Worm (Caenorhabditis elegans) whole organism, L4 larva: Measurements from ENCODE around the gene ruvb-2.

Experiments used
- F10B5.3 ChIP-seq: sonication (generic microtip); optimal IDR thresholded peaks from 2 replicates; lab custom pipeline; 2016; ENCODE audit warnings: mild to moderate bottlenecking, missing genetic modification characterization, missing compliant biosample characterization
- F26F4.8 ChIP-seq: fragments of 200-800 bp; sonication (Bioruptor generic); conservative IDR thresholded peaks from 2 replicates; pipeline ENCODE4 v1.3.6; 2022; ENCODE audit warnings: missing genetic modification characterization, missing compliant biosample characterization
- F37D6.2 ChIP-seq: sonication (generic microtip); optimal IDR thresholded peaks from 2 replicates; lab custom pipeline; 2016; ENCODE audit warnings: mild to moderate bottlenecking, missing genetic modification characterization, missing compliant biosample characterization
- F49E8.2 ChIP-seq: sonication (generic microtip); optimal IDR thresholded peaks from 2 replicates; lab custom pipeline; 2016; ENCODE audit warnings: missing compliant biosample characterization, mild to moderate bottlenecking, missing genetic modification characterization, borderline replicate concordance
- ZK337.2 ChIP-seq: fragments of 200-800 bp; sonication (Bioruptor generic); IDR thresholded peaks from 2 replicates; pipeline ENCODE4 v1.3.6; 2022; ENCODE audit warnings: missing genetic modification reagents, missing genetic modification characterization, missing compliant biosample characterization
- aha-1 ChIP-seq: fragments of 150-350 bp; peaks from one replicate; lab custom pipeline; 2014; ENCODE audit warnings: missing biosample characterization, missing genetic modification characterization
- aly-2 ChIP-seq: sonication (generic microtip); optimal IDR thresholded peaks from 2 replicates; lab custom pipeline; 2018; ENCODE audit warnings: missing biosample characterization, missing genetic modification characterization
- ama-1 ChIP-seq: fragments of 150-350 bp; optimal IDR thresholded peaks from 2 replicates; lab custom pipeline; 2014; ENCODE audit warnings: inconsistent platforms, mixed read lengths
- arid-1 ChIP-seq: fragments of 200-800 bp; sonication (Bioruptor generic); conservative IDR thresholded peaks from 2 replicates; pipeline ENCODE4 v1.3.6; 2022; ENCODE audit warnings: missing genetic modification reagents, missing genetic modification characterization, missing compliant biosample characterization
- attf-4 ChIP-seq: sonication (generic microtip); optimal IDR thresholded peaks from 3 replicates; lab custom pipeline; 2017; ENCODE audit warnings: missing biosample characterization, missing genetic modification characterization
- ceh-28 ChIP-seq: fragments of 150-350 bp; optimal IDR thresholded peaks from 2 replicates; lab custom pipeline; 2014; ENCODE audit warnings: missing biosample characterization, missing genetic modification reagents, missing genetic modification characterization
- cey-2 ChIP-seq: sonication (generic microtip); optimal IDR thresholded peaks from 3 replicates; lab custom pipeline; 2017; ENCODE audit warnings: missing genetic modification characterization, mild to moderate bottlenecking, missing compliant biosample characterization, antibody characterized with exemption, borderline replicate concordance; ENCODE audit not compliant: insufficient read depth
- ctbp-1 ChIP-seq: fragments of 200-800 bp; sonication (Bioruptor generic); IDR thresholded peaks from 2 replicates; pipeline ENCODE4 v1.3.6; 2022; ENCODE audit warnings: missing genetic modification reagents, missing genetic modification characterization, missing compliant biosample characterization
- daf-16 ChIP-seq, 3 experiments: sonication (generic microtip); optimal IDR thresholded peaks; 2 replicates each; lab custom pipeline; 2016 to 2017; ENCODE audit warnings: missing genetic modification characterization in 3 of 3, missing genetic modification reagents in 3 of 3, mild to moderate bottlenecking in 2 of 3, missing compliant biosample characterization in 2 of 3, missing biosample characterization in 1 of 3, moderate library complexity in 1 of 3
- daf-8 ChIP-seq: fragments of 200-800 bp; sonication (Bioruptor generic); IDR thresholded peaks from 2 replicates; pipeline ENCODE4 v1.3.6; 2022; ENCODE audit warnings: missing genetic modification characterization, missing compliant biosample characterization
- dmd-9 ChIP-seq: fragments of 200-800 bp; sonication (Bioruptor generic); IDR thresholded peaks from 2 replicates; pipeline ENCODE4 v1.3.6; 2022; ENCODE audit warnings: missing genetic modification reagents, missing genetic modification characterization, missing compliant biosample characterization
- dve-1 ChIP-seq: sonication (generic microtip); optimal IDR thresholded peaks from 2 replicates; lab custom pipeline; 2017; ENCODE audit warnings: antibody characterized with exemption, mild to moderate bottlenecking, missing genetic modification characterization, missing compliant biosample characterization; ENCODE audit not compliant: insufficient read depth
- egl-43 ChIP-seq: fragments of 200-800 bp; sonication (Bioruptor generic); IDR thresholded peaks from 2 replicates; pipeline ENCODE4 v1.3.6; 2022; ENCODE audit warnings: missing genetic modification reagents, missing genetic modification characterization, missing compliant biosample characterization
- fkh-10 ChIP-seq: fragments of 150-350 bp; optimal IDR thresholded peaks from 2 replicates; lab custom pipeline; 2014; ENCODE audit warnings: missing biosample characterization, missing genetic modification reagents, missing genetic modification characterization
- lin-13 ChIP-seq: fragments of 150-350 bp; optimal IDR thresholded peaks from 2 replicates; lab custom pipeline; 2014; ENCODE audit warnings: missing biosample characterization, missing genetic modification reagents, missing genetic modification characterization
- lin-38 ChIP-seq: fragments of 200-800 bp; sonication (Bioruptor generic); IDR thresholded peaks from 2 replicates; pipeline ENCODE4 v1.3.6; 2022; ENCODE audit warnings: missing genetic modification reagents, missing genetic modification characterization, missing compliant biosample characterization
- lin-39 ChIP-seq: fragments of 150-350 bp; optimal IDR thresholded peaks from 2 replicates; lab custom pipeline; 2014; ENCODE audit warnings: missing biosample characterization, missing genetic modification reagents, missing genetic modification characterization
- nhr-102 ChIP-seq: sonication (generic microtip); optimal IDR thresholded peaks from 2 replicates; lab custom pipeline; 2016; ENCODE audit warnings: mild to moderate bottlenecking, missing genetic modification characterization, moderate library complexity, missing compliant biosample characterization
- nhr-111 ChIP-seq: fragments of 200-800 bp; sonication (Bioruptor generic); optimal IDR thresholded peaks from 2 replicates; lab custom pipeline; 2018; ENCODE audit warnings: mild to moderate bottlenecking, missing genetic modification characterization, missing compliant biosample characterization
- nhr-237 ChIP-seq: sonication (generic microtip); optimal IDR thresholded peaks from 2 replicates; lab custom pipeline; 2017; ENCODE audit warnings: missing biosample characterization, missing genetic modification characterization
- nhr-25 ChIP-seq: sonication (generic microtip); optimal IDR thresholded peaks from 2 replicates; lab custom pipeline; 2017; ENCODE audit warnings: missing genetic modification characterization, mild to moderate bottlenecking, missing compliant biosample characterization, antibody characterized with exemption, moderate library complexity, borderline replicate concordance; ENCODE audit not compliant: insufficient read depth
- nhr-42 ChIP-seq: fragments of 200-800 bp; sonication (Bioruptor generic); IDR thresholded peaks from 2 replicates; pipeline ENCODE4 v1.3.6; 2022; ENCODE audit warnings: missing genetic modification characterization, missing compliant biosample characterization
- nhr-76 ChIP-seq: fragments of 150-350 bp; optimal IDR thresholded peaks from 2 replicates; lab custom pipeline; 2014; ENCODE audit warnings: missing biosample characterization, missing genetic modification characterization
- pha-4 ChIP-seq, 2 experiments: fragments of 150-350 bp in 1 of 2; fragments of 200-800 bp in 1 of 2; sonication (Bioruptor generic) in 1 of 2; IDR thresholded peaks in 1 of 2; optimal IDR thresholded peaks in 1 of 2; 2 replicates each; pipeline versions ENCODE4 v1.3.6 to Lab custom; 2014 to 2022; ENCODE audit warnings: missing genetic modification characterization in 2 of 2, missing genetic modification reagents in 2 of 2, missing biosample characterization in 1 of 2, missing compliant biosample characterization in 1 of 2
- pqm-1 ChIP-seq: sonication (generic microtip); optimal IDR thresholded peaks from 2 replicates; lab custom pipeline; 2017; ENCODE audit warnings: missing biosample characterization, missing genetic modification characterization
- set-16 ChIP-seq: fragments of 200-800 bp; sonication (Bioruptor generic); IDR thresholded peaks from 2 replicates; pipeline ENCODE4 v1.3.6; 2022; ENCODE audit warnings: missing genetic modification reagents, missing genetic modification characterization, missing compliant biosample characterization
- snpc-1.2 ChIP-seq: fragments of 200-800 bp; sonication (Bioruptor generic); IDR thresholded peaks from 2 replicates; pipeline ENCODE4 v1.3.6; 2022; ENCODE audit warnings: missing genetic modification reagents, missing genetic modification characterization, missing compliant biosample characterization
- spr-1 ChIP-seq: sonication (generic microtip); optimal IDR thresholded peaks from 2 replicates; lab custom pipeline; 2016; ENCODE audit warnings: mild to moderate bottlenecking, missing genetic modification characterization, missing compliant biosample characterization
- unc-130 ChIP-seq: sonication (generic microtip); optimal IDR thresholded peaks from 2 replicates; lab custom pipeline; 2016; ENCODE audit warnings: missing genetic modification reagents, missing genetic modification characterization, missing compliant biosample characterization
- unc-39 ChIP-seq: sonication (generic microtip); optimal IDR thresholded peaks from 2 replicates; lab custom pipeline; 2017; ENCODE audit warnings: missing biosample characterization, missing genetic modification characterization
- unc-62 ChIP-seq, 3 experiments: fragments of 150-350 bp in 1 of 3; sonication (generic microtip); optimal IDR thresholded peaks in 2 of 3; peaks in 1 of 3; 1 replicate in 1 of 3; 2 replicates in 2 of 3; lab custom pipeline; 2014 to 2017; ENCODE audit warnings: missing biosample characterization in 3 of 3, missing genetic modification characterization in 3 of 3, missing genetic modification reagents in 3 of 3, missing genotype in 1 of 3
- zip-11 ChIP-seq: fragments of 200-800 bp; sonication (Bioruptor generic); IDR thresholded peaks from 2 replicates; pipeline ENCODE4 v1.3.6; 2022; ENCODE audit warnings: missing genetic modification characterization, missing compliant biosample characterization

The ruvb-2 gene

ce11 chrIV:6907487-6907886, 11.7 kb downstream of the ruvb-2 start:
- TF ChIP-seq set-16 (GFP tag; lab: Robert Waterston, UW): peak; percentile 97
- 0 out of 2 replicates have a peak, but pooled peaks have one; percentile 11 for TF ChIP-seq ctbp-1 (GFP tag; lab: Robert Waterston, UW)
- no peak for TF ChIP-seq daf-8 (GFP tag; lab: Robert Waterston, UW)
- peak; percentile 17; the same call in 1 of the 2 replicates for TF ChIP-seq pha-4 (GFP tag; IDR thresholded peaks at IDR 0.05; lab: Robert Waterston, UW)
- no peak for TF ChIP-seq pha-4 (tag; optimal IDR thresholded peaks at IDR 0.05; lab: Kevin White, UChicago)

- TF ChIP-seq daf-16 (GFP tag; optimal IDR thresholded peaks at IDR 0.05; lab: Kevin White, UChicago) (no peak), daf-16 (tag; optimal IDR thresholded peaks at IDR 0.05; lab: Kevin White, UChicago) (peak; percentile 24), F49E8.2 (tag; lab: Kevin White, UChicago) (peak; percentile 30), nhr-25 (tag; lab: Kevin White, UChicago) (no peak), dve-1 (tag; lab: Kevin White, UChicago) (no peak), nhr-102 (tag; lab: Kevin White, UChicago) (peak; percentile 8), arid-1 (GFP tag; lab: Robert Waterston, UW) (peak; percentile 47; the same call in 1 of the 2 replicates), F10B5.3 (tag; lab: Kevin White, UChicago) (peak; percentile 17), snpc-1.2 (peak; percentile 48; the same call in 1 of the 2 replicates), pqm-1 (tag; lab: Kevin White, UChicago) (no peak), aly-2 (tag; lab: Kevin White, UChicago) (peak; percentile 69), attf-4 (tag; lab: Kevin White, UChicago) (no peak), nhr-111 (peak; percentile 10), fkh-10 (GFP tag; lab: Kevin White, UChicago) (no peak), lin-38 (peak; percentile 55), ama-1 (lab: Kevin White, UChicago) (peak; percentile 10), zip-11 (GFP tag; lab: Robert Waterston, UW) (no peak)
These were observed 13.2 kb downstream of the ruvb-2 start, which contains the start of the genes T22D1.17 and T22D1.8 for ce11 chrIV:6905947-6906489. Gene T22D1.17, plus strand, starts transcription at chrIV:6905997. Gene T22D1.8, minus strand, starts transcription at chrIV:6906348.

DNA sequence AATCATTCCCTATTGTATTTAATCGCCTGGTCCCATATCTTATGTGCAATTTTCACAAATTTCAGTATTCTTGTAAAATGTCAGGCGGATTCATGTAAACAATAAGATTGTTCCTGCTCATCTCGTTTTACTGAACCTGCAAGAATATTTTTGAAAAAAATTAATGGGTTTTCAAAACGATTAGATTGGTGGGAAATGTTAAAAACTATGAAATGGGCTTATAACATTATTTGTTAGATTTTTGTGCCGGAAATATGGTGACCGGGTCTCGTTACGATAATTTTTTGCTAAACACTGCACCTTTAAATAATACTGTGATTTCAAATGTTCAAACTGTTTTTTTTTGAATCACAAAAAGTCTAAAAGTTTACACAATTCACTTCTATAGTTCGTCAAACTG, 13.8 kb downstream of the ruvb-2 start:
- TF ChIP-seq nhr-237 (tag; lab: Kevin White, UChicago) (no peak), egl-43 (GFP tag; lab: Robert Waterston, UW) (no peak), dve-1 (tag; lab: Kevin White, UChicago) (no peak), nhr-42 (no peak), F37D6.2 (tag; lab: Kevin White, UChicago) (no peak), dmd-9 (GFP tag; lab: Robert Waterston, UW) (no peak), arid-1 (GFP tag; lab: Robert Waterston, UW) (0 out of 2 replicates have a peak, but pooled peaks have one; percentile 44), nhr-76 (tag; lab: Kevin White, UChicago) (no peak), ZK337.2 (GFP tag; lab: Robert Waterston, UW) (no peak), lin-13 (GFP tag; lab: Kevin White, UChicago) (no peak), lin-39 (tag; lab: Kevin White, UChicago) (no peak), snpc-1.2 (peak; percentile 76; the same call in 1 of the 2 replicates), pha-4 (GFP tag; IDR thresholded peaks at IDR 0.05; lab: Robert Waterston, UW) (0 out of 2 replicates have a peak, but pooled peaks have one; percentile 9), pha-4 (tag; optimal IDR thresholded peaks at IDR 0.05; lab: Kevin White, UChicago) (no peak), unc-39 (tag; lab: Kevin White, UChicago) (no peak), ceh-28 (tag; lab: Kevin White, UChicago) (no peak), cey-2 (tag; lab: Kevin White, UChicago) (no peak), unc-130 (GFP tag; lab: Kevin White, UChicago) (peak; percentile 5), unc-62 (GFP tag; optimal IDR thresholded peaks at IDR 0.05 in 1 of 2; lab: Kevin White, UChicago) (no peak), unc-62 (tag; optimal IDR thresholded peaks at IDR 0.05; lab: Kevin White, UChicago) (no peak), aha-1 (tag; lab: Kevin White, UChicago) (no peak), spr-1 (no peak), lin-38 (peak; percentile 41; the same call in 1 of the 2 replicates), F26F4.8 (GFP tag; lab: Robert Waterston, UW) (0 out of 2 replicates have a peak, but pooled peaks have one; percentile 16)
